Worm (Caenorhabditis elegans): ENCODE data around the gene C01G12.7.

The C01G12.7 gene

ce11 chrII:14561549-14562115 lies 30.1 kb downstream of the C01G12.7 start, which contains the start of gene mog-4 (continued):
- TF ChIP-seq Y79H2A.3 (GFP tag; conservative IDR thresholded peaks at IDR 0.05) (peak; percentile 100), nfyb-1 (GFP tag; IDR thresholded peaks at IDR 0.05) (peak; percentile 99), rcor-1 (GFP tag; IDR thresholded peaks at IDR 0.05) (peak; percentile 99), lin-35 (GFP tag; optimal IDR thresholded peaks at IDR 0.05) (peak in 2 of 3 experiments; percentile 26 to 84), chd-7 (tag; optimal IDR thresholded peaks at IDR 0.05) (peak; percentile 84), attf-3 (GFP tag; conservative IDR thresholded peaks at IDR 0.05) (peak; percentile 93), somi-1 (GFP tag; optimal IDR thresholded peaks at IDR 0.05) (peak; percentile 96), xnd-1 (tag; optimal IDR thresholded peaks at IDR 0.05) (peak; percentile 86), mxl-1 (tag; optimal IDR thresholded peaks at IDR 0.05) (peak; percentile 28), attf-5 (GFP tag; optimal IDR thresholded peaks at IDR 0.05) (peak; percentile 99), pbrm-1 (GFP tag; IDR thresholded peaks at IDR 0.05) (peak; percentile 99), ceh-58 (GFP tag; IDR thresholded peaks at IDR 0.05) (0 out of 2 replicates have a peak, but pooled peaks have one; percentile 15), ceh-91 (GFP tag; IDR thresholded peaks at IDR 0.05) (peak; percentile 100), K12H6.12 (tag; optimal IDR thresholded peaks at IDR 0.05) (peak; percentile 97), nhr-120 (GFP tag; IDR thresholded peaks at IDR 0.05) (peak; percentile 98), ceh-40 (GFP tag; IDR thresholded peaks at IDR 0.05) (peak; percentile 95), ceh-27 (GFP tag; optimal IDR thresholded peaks at IDR 0.05) (peak; percentile 97), aptf-2 (GFP tag; conservative IDR thresholded peaks at IDR 0.05) (peak; percentile 99), ztf-26 (tag; optimal IDR thresholded peaks at IDR 0.05) (peak; percentile 96), him-1 (tag; optimal IDR thresholded peaks at IDR 0.05) (peak; percentile 84), lir-1 (GFP tag; conservative IDR thresholded peaks at IDR 0.05) (peak; percentile 99), aptf-3 (GFP tag; IDR thresholded peaks at IDR 0.05) (peak; percentile 95), B0035.1 (tag; optimal IDR thresholded peaks at IDR 0.05) (peak; percentile 81), hrde-1 (tag; optimal IDR thresholded peaks at IDR 0.05; ENCODE audit: borderline replicate concordance) (peak; percentile 85), Y53F4B.3 (GFP tag; IDR thresholded peaks at IDR 0.05) (peak; percentile 93), die-1 (tag; optimal IDR thresholded peaks at IDR 0.05) (peak; percentile 45), nhr-27 (tag; optimal IDR thresholded peaks at IDR 0.05) (peak; percentile 58), lsl-1 (GFP tag; optimal IDR thresholded peaks at IDR 0.05) (peak; percentile 98), madf-3 (GFP tag; IDR thresholded peaks at IDR 0.05) (peak; percentile 98), ceh-79 (tag; optimal IDR thresholded peaks at IDR 0.05) (peak; percentile 61), mcd-1 (GFP tag; IDR thresholded peaks at IDR 0.05) (peak; percentile 99), T07F8.4 (tag; optimal IDR thresholded peaks at IDR 0.05) (peak; percentile 48), ztf-25 (GFP tag; IDR thresholded peaks at IDR 0.05) (peak; percentile 100), Y53G8AR.9 (GFP tag; conservative IDR thresholded peaks at IDR 0.05) (peak; percentile 99), D2030.7 (GFP tag; IDR thresholded peaks at IDR 0.05) (peak; percentile 100), athp-1 (tag; optimal IDR thresholded peaks at IDR 0.05) (peak; percentile 97), snpc-4 (GFP tag; optimal IDR thresholded peaks at IDR 0.05) (peak; percentile 31), snpc-4 (tag; optimal IDR thresholded peaks at IDR 0.05) (peak; percentile 41 to 91 (median 72)), ztf-28 (GFP tag; IDR thresholded peaks at IDR 0.05) (peak; percentile 100), cebp-2 (GFP tag; IDR thresholded peaks at IDR 0.05) (peak; percentile 97), dox-1 (GFP tag; IDR thresholded peaks at IDR 0.05) (peak; percentile 100), ZK185.1 (tag; optimal IDR thresholded peaks at IDR 0.05; ENCODE audit: poor library complexity, severe bottlenecking) (peak; percentile 97), C17E4.6 (GFP tag; IDR thresholded peaks at IDR 0.05) (peak; percentile 100), gei-17 (GFP tag; optimal IDR thresholded peaks at IDR 0.05) (peak; percentile 66), F37B4.10 (GFP tag; IDR thresholded peaks at IDR 0.05) (peak; percentile 96), hmg-1.2 (GFP tag; IDR thresholded peaks at IDR 0.05) (peak; percentile 100), tbp1 (GFP tag; optimal IDR thresholded peaks at IDR 0.05) (peak; percentile 76), hmg-20 (GFP tag; IDR thresholded peaks at IDR 0.05) (peak; percentile 95)

Data from whole organism, young adult.